Worm (Caenorhabditis elegans) whole organism, dauer: Measurements from ENCODE around the gene B0554.1.

Experiments
- unc-62 ChIP-seq: sonication (generic microtip); optimal IDR thresholded peaks from 2 replicates; lab custom pipeline; 2017; ENCODE audit warnings: missing biosample characterization, missing genetic modification reagents, missing genetic modification characterization

B0554.1 gene

ce11 chrV:472589-472988 lies 34.4 kb downstream of the B0554.1 start, which contains the start of gene srt-31:
TSS of gene srt-31 (plus strand) at chrV:472889.
- TF ChIP-seq unc-62 (GFP tag; lab: Kevin White, UChicago), result no peak

- TF ChIP-seq unc-62 (GFP tag; lab: Kevin White, UChicago), result no peak
These were observed 36.3 kb downstream of the B0554.1 start, which contains the start of gene nhr-99 for ce11 chrV:474516-474915. TSS of gene nhr-99 (plus strand) at chrV:474778.

- no peak for TF ChIP-seq unc-62 (GFP tag; lab: Kevin White, UChicago)
These were observed 39.5 kb downstream of the B0554.1 start, which contains the start of gene nhr-55 for ce11 chrV:477664-478212. TSS of gene nhr-55 (plus strand) at chrV:478162.

ce11 chrV:479046-479445 lies 40.9 kb downstream of the B0554.1 start:
- no peak for TF ChIP-seq unc-62 (GFP tag; lab: Kevin White, UChicago)

- TF ChIP-seq unc-62 (GFP tag; lab: Kevin White, UChicago), result no peak
These were observed 44.7 kb downstream of the B0554.1 start for ce11 chrV:482860-483259.

- TF ChIP-seq unc-62 (GFP tag; lab: Kevin White, UChicago), result no peak
These were observed 45.1 kb downstream of the B0554.1 start, which contains the start of gene nhr-130 for ce11 chrV:483289-483795. TSS of gene nhr-130 (minus strand) at chrV:483339.

ce11 chrV:484285-484890 lies 46.2 kb downstream of the B0554.1 start, which contains the start of gene nhr-212:
TSS of gene nhr-212 (plus strand) at chrV:484857.
- no peak for TF ChIP-seq unc-62 (GFP tag; lab: Kevin White, UChicago)

ce11 chrV:486684-487083 lies 48.5 kb downstream of the B0554.1 start, which contains the start of gene nhr-211:
TSS of gene nhr-211 (plus strand) at chrV:486984.
- no peak for TF ChIP-seq unc-62 (GFP tag; lab: Kevin White, UChicago)

ce11 chrV:487980-488379 lies 49.8 kb downstream of the B0554.1 start:
- no peak for TF ChIP-seq unc-62 (GFP tag; lab: Kevin White, UChicago)
